Fruit fly (Drosophila melanogaster): ENCODE results near the gene CG11076.
A peak's percentile ranks its signal among the peaks of the same experiment; 100 is the strongest.

The CG11076 gene

DNA sequence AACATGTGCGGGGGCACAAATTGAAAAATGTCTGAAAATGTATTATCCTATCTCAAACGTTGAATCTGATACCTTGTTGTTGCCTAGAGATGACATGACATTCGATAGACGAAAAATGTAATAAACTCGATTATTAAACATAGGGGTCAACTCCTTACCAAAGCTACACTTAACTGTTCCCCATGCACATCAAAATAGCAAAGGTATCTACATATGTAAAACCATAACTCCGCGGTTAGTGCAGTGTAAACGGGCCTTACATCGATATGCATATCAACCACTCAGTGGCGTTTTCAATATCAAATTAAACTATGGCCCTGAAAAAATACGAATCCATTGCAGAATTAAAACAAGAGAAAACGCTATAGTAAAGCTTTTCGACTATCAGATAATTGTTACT, 19.7 kb upstream of the CG11076 start (continued):
- TF ChIP-seq zf30C (GFP tag; optimal IDR thresholded peaks at IDR 0.05), result no peak
- no peak for TF ChIP-seq D (optimal IDR thresholded peaks at IDR 0.05)
- TF ChIP-seq D (GFP tag; optimal IDR thresholded peaks at IDR 0.05), result no peak
- TF ChIP-seq Gug (GFP tag; IDR thresholded peaks at IDR 0.05), result no peak
- TF ChIP-seq Kr (GFP tag; optimal IDR thresholded peaks at IDR 0.05), result no peak
- peak; percentile 99 for TF ChIP-seq CG1024 (GFP tag; IDR thresholded peaks at IDR 0.05)
- TF ChIP-seq CG30431 (GFP tag; optimal IDR thresholded peaks at IDR 0.05), result no peak
- no peak for TF ChIP-seq luna (GFP tag; optimal IDR thresholded peaks at IDR 0.05)
- TF ChIP-seq BEAF-32 (GFP tag; optimal IDR thresholded peaks at IDR 0.05), result peak; percentile 65
- no peak for TF ChIP-seq dmrt99B (tag; optimal IDR thresholded peaks at IDR 0.05)
- no peak for TF ChIP-seq CG6254 (GFP tag; optimal IDR thresholded peaks at IDR 0.05)
- no peak for TF ChIP-seq Hr78 (GFP tag; optimal IDR thresholded peaks at IDR 0.05)
- TF ChIP-seq HLH54F (GFP tag; optimal IDR thresholded peaks at IDR 0.05), result no peak
- TF ChIP-seq CG6689 (GFP tag; IDR thresholded peaks at IDR 0.05), result no peak
- no peak for TF ChIP-seq ham (GFP tag; IDR thresholded peaks at IDR 0.05)
- peak; percentile 71 for TF ChIP-seq CG8290 (GFP tag; optimal IDR thresholded peaks at IDR 0.05)
- TF ChIP-seq CG8290 (tag; optimal IDR thresholded peaks at IDR 0.05), result peak; percentile 57 to 80
- TF ChIP-seq HmgD (GFP tag; optimal IDR thresholded peaks at IDR 0.05), result no peak
- no peak for TF ChIP-seq Hr39 (optimal IDR thresholded peaks at IDR 0.05)
- TF ChIP-seq Blimp-1 (GFP tag; optimal IDR thresholded peaks at IDR 0.05), result no peak
- no peak for TF ChIP-seq Atf-2 (GFP tag; optimal IDR thresholded peaks at IDR 0.05)
- TF ChIP-seq Dip2 (GFP tag; IDR thresholded peaks at IDR 0.05), result no peak
- TF ChIP-seq crc (GFP tag; optimal IDR thresholded peaks at IDR 0.05), result no peak
- TF ChIP-seq Lpt (GFP tag; optimal IDR thresholded peaks at IDR 0.05), result no peak
- TF ChIP-seq ftz-f1 (GFP tag; optimal IDR thresholded peaks at IDR 0.05), result no peak
- TF ChIP-seq Sin3A (optimal IDR thresholded peaks at IDR 0.05), result no peak
- peak; percentile 8 for TF ChIP-seq fu2 (GFP tag; optimal IDR thresholded peaks at IDR 0.05)
- no peak for TF ChIP-seq CG3847 (GFP tag; IDR thresholded peaks at IDR 0.05)
- TF ChIP-seq CG17612 (GFP tag; IDR thresholded peaks at IDR 0.05), result no peak
- no peak for TF ChIP-seq Nf-YA (GFP tag; IDR thresholded peaks at IDR 0.05)
- peak; percentile 33 for TF ChIP-seq zen (tag; optimal IDR thresholded peaks at IDR 0.05)
- no peak for TF ChIP-seq CG10274 (GFP tag; optimal IDR thresholded peaks at IDR 0.05)
- peak; percentile 32 for TF ChIP-seq CG33213 (GFP tag; optimal IDR thresholded peaks at IDR 0.05)
- no peak for TF ChIP-seq wek (GFP tag; optimal IDR thresholded peaks at IDR 0.05)
- TF ChIP-seq stwl (tag; optimal IDR thresholded peaks at IDR 0.05), result peak; percentile 52
- peak; percentile 57 for TF ChIP-seq CG2116 (GFP tag; optimal IDR thresholded peaks at IDR 0.05)
- TF ChIP-seq h (optimal IDR thresholded peaks at IDR 0.05), result no peak
- peak; percentile 43 for TF ChIP-seq CG33557 (GFP tag; optimal IDR thresholded peaks at IDR 0.05)
- TF ChIP-seq Dbx (GFP tag; IDR thresholded peaks at IDR 0.05), result no peak
- no peak for TF ChIP-seq stc (GFP tag; IDR thresholded peaks at IDR 0.05)
- no peak for TF ChIP-seq salm (tag; optimal IDR thresholded peaks at IDR 0.05)
- TF ChIP-seq ERR (GFP tag; optimal IDR thresholded peaks at IDR 0.05), result no peak
- peak; percentile 64 for TF ChIP-seq MESR4 (GFP tag; optimal IDR thresholded peaks at IDR 0.05)
- peak; percentile 32 for TF ChIP-seq dm (GFP tag; optimal IDR thresholded peaks at IDR 0.05)
- no peak for TF ChIP-seq H2.0 (GFP tag; IDR thresholded peaks at IDR 0.05)
- TF ChIP-seq NfI (GFP tag; optimal IDR thresholded peaks at IDR 0.05), result no peak
- no peak for TF ChIP-seq rib (GFP tag; IDR thresholded peaks at IDR 0.05)
- TF ChIP-seq ewg (GFP tag; optimal IDR thresholded peaks at IDR 0.05), result no peak
- TF ChIP-seq ap (GFP tag; IDR thresholded peaks at IDR 0.05), result no peak
- TF ChIP-seq CG12659 (GFP tag; optimal IDR thresholded peaks at IDR 0.05), result peak; percentile 59
- TF ChIP-seq esg (GFP tag; conservative IDR thresholded peaks at IDR 0.05), result no peak
- TF ChIP-seq CG3995 (GFP tag; optimal IDR thresholded peaks at IDR 0.05), result peak; percentile 28
- TF ChIP-seq mam (GFP tag; optimal IDR thresholded peaks at IDR 0.05), result peak; percentile 39
- no peak for TF ChIP-seq CG8924 (tag; optimal IDR thresholded peaks at IDR 0.05)

Data from whole organism, embryonic.